Worm (Caenorhabditis elegans) whole organism, L2 larva: ENCODE measurements around the gene T10B10.9.

Experiments
- Y55F3AM.14 ChIP-seq: fragments of 200-800 bp; sonication (Bioruptor generic); optimal IDR thresholded peaks from 2 replicates; lab custom pipeline; 2018; ENCODE audit warnings: mild to moderate bottlenecking, missing genetic modification characterization, missing compliant biosample characterization
- alr-1 ChIP-seq: fragments of 150-350 bp; optimal IDR thresholded peaks from 2 replicates; lab custom pipeline; 2014; ENCODE audit warnings: missing biosample characterization, missing genetic modification characterization
- blmp-1 ChIP-seq: sonication (generic microtip); optimal IDR thresholded peaks from 2 replicates; lab custom pipeline; 2017; ENCODE audit warnings: missing genetic modification characterization, mild to moderate bottlenecking, missing compliant biosample characterization, antibody characterized with exemption, moderate library complexity; ENCODE audit not compliant: insufficient read depth
- ceh-82 ChIP-seq: fragments of 150-350 bp; optimal IDR thresholded peaks from 2 replicates; lab custom pipeline; 2014; ENCODE audit warnings: missing biosample characterization, missing genetic modification characterization
- crh-2 ChIP-seq: sonication (generic microtip); optimal IDR thresholded peaks from 2 replicates; lab custom pipeline; 2017; ENCODE audit warnings: missing biosample characterization, missing genetic modification characterization
- egl-27 ChIP-seq: sonication (generic microtip); optimal IDR thresholded peaks from 3 replicates; lab custom pipeline; 2017; ENCODE audit warnings: missing biosample characterization, missing genetic modification reagents, missing genetic modification characterization
- elt-3 ChIP-seq: sonication (generic microtip); optimal IDR thresholded peaks from 2 replicates; lab custom pipeline; 2017; ENCODE audit warnings: missing biosample characterization, missing genetic modification characterization
- lin-11 ChIP-seq: fragments of 150-350 bp; sonication (generic microtip); optimal IDR thresholded peaks from 2 replicates; lab custom pipeline; 2014; ENCODE audit warnings: missing biosample characterization, missing genetic modification characterization, inconsistent platforms, mixed read lengths
- nhr-6 ChIP-seq: fragments of 150-350 bp; optimal IDR thresholded peaks from 2 replicates; lab custom pipeline; 2014; ENCODE audit warnings: missing biosample characterization, missing genetic modification characterization
- nhr-77 ChIP-seq: fragments of 150-350 bp; optimal IDR thresholded peaks from 2 replicates; lab custom pipeline; 2014; ENCODE audit warnings: missing biosample characterization, missing genetic modification characterization
- snpc-4 ChIP-seq: fragments of 150-350 bp; optimal IDR thresholded peaks from 2 replicates; lab custom pipeline; 2014; ENCODE audit warnings: missing biosample characterization, missing genetic modification characterization
- ztf-11 ChIP-seq: sonication (generic microtip); optimal IDR thresholded peaks from 2 replicates; lab custom pipeline; 2017; ENCODE audit warnings: missing biosample characterization, missing genetic modification characterization

DNA sequence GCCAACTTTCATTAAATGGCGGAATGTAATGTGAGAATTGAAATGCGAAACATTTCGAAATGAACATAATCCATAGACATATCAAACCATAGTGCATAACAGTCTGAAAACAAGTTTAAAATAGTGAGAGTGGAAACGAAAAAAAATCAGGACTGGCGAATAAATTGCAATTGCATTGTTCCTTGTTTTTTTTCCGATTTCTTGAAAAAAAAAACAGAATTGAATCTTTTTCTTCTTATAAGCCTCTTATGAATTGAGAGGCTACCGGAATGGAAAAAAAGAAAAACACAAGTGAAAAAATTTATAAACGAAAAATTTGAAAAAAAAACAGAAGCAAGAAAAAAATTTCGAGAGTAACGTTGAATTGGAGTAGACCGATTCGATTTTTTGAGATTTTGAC is 47.7 kb upstream of the T10B10.9 start, which contains the start of gene R07D5.2:
- no peak for TF ChIP-seq blmp-1 (tag; lab: Kevin White, UChicago)
- no peak for TF ChIP-seq ceh-82 (tag; lab: Kevin White, UChicago)
- no peak for TF ChIP-seq egl-27 (tag; lab: Kevin White, UChicago)
- TF ChIP-seq snpc-4 (tag; lab: Kevin White, UChicago), result no peak
- TF ChIP-seq nhr-6 (tag; lab: Kevin White, UChicago), result no peak
- no peak for TF ChIP-seq elt-3
- no peak for TF ChIP-seq alr-1 (tag; lab: Kevin White, UChicago)
- no peak for TF ChIP-seq nhr-77 (tag; lab: Kevin White, UChicago)
- no peak for TF ChIP-seq crh-2 (tag; lab: Kevin White, UChicago)
- no peak for TF ChIP-seq ztf-11 (tag; lab: Kevin White, UChicago)
- no peak for TF ChIP-seq Y55F3AM.14 (GFP tag; lab: Kevin White, UChicago)
- TF ChIP-seq lin-11 (tag; lab: Kevin White, UChicago), result no peak
